Worm (Caenorhabditis elegans) whole organism, L4 larva: ENCODE measurements around the gene D1044.7.

Experiments used
- Y48G9A.11 ChIP-seq: fragments of 200-800 bp; sonication (Bioruptor generic); IDR thresholded peaks from 2 replicates; pipeline ENCODE4 v1.3.6; 2022; ENCODE audit warnings: missing genetic modification reagents, missing genetic modification characterization, missing compliant biosample characterization
- ceh-28 ChIP-seq: fragments of 150-350 bp; optimal IDR thresholded peaks from 2 replicates; lab custom pipeline; 2014; ENCODE audit warnings: missing biosample characterization, missing genetic modification reagents, missing genetic modification characterization
- ceh-82 ChIP-seq: sonication (generic microtip); optimal IDR thresholded peaks from 2 replicates; lab custom pipeline; 2017; ENCODE audit warnings: missing biosample characterization, missing genetic modification characterization
- dmd-8 ChIP-seq: fragments of 200-800 bp; sonication (Bioruptor generic); IDR thresholded peaks from 2 replicates; pipeline ENCODE4 v1.3.6; 2022; ENCODE audit warnings: missing genetic modification characterization, missing compliant biosample characterization
- lin-1 ChIP-seq: fragments of 200-800 bp; sonication (Bioruptor generic); IDR thresholded peaks from 2 replicates; pipeline ENCODE4 v1.3.6; 2022; ENCODE audit warnings: missing genetic modification reagents, missing genetic modification characterization, missing compliant biosample characterization
- lir-3 ChIP-seq: sonication (generic microtip); optimal IDR thresholded peaks from 2 replicates; lab custom pipeline; 2016; ENCODE audit warnings: mild to moderate bottlenecking, missing genetic modification characterization, missing compliant biosample characterization
- ztf-11 ChIP-seq: fragments of 150-350 bp; optimal IDR thresholded peaks from 2 replicates; lab custom pipeline; 2014; ENCODE audit warnings: missing biosample characterization, missing genetic modification characterization

DNA sequence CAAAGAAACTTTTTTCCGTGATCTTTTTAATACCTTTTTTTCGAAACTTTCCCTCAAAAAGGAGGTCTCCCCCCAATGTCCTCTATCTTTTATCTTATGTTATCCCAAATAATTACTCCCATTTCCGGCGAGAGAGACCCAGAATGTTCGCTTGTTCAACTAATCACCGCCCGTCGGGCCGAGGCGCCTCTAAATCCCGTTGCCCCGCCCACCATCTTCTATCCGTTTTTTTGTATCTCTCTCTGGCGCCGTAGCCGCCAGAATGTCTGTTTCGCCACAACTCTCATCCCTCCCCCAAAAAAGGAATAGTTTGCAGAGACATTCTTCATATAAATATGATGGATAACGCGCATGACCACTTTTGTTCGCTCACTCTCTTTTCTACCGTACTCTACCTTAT is 35.9 kb downstream of the D1044.7 start:
- TF ChIP-seq ztf-11 (tag; lab: Kevin White, UChicago) (no peak), dmd-8 (no peak), ceh-28 (no peak), ceh-82 (tag; lab: Kevin White, UChicago) (no peak), lir-3 (tag; lab: Kevin White, UChicago) (no peak), lin-1 (0 out of 2 replicates have a peak, but pooled peaks have one; percentile 51), Y48G9A.11 (GFP tag; lab: Robert Waterston, UW) (no peak)
